Fruit fly (Drosophila melanogaster) whole organism, embryonic: Measurements from ENCODE around the gene SIDL.

Experiments used
- Atf3 ChIP-seq: fragments of 200-800 bp; sonication (Bioruptor generic); optimal IDR thresholded peaks from 3 replicates; lab custom pipeline; 2016; ENCODE audit warnings: missing biosample characterization, missing genetic modification characterization
- BtbVII ChIP-seq: fragments of 200-800 bp; sonication (Bioruptor generic); optimal IDR thresholded peaks from 3 replicates; lab custom pipeline; 2017; ENCODE audit warnings: missing biosample characterization, mild to moderate bottlenecking, missing genetic modification characterization
- CG10979 ChIP-seq: fragments of 200-800 bp; sonication (Bioruptor generic); optimal IDR thresholded peaks from 2 replicates; lab custom pipeline; 2018; ENCODE audit warnings: missing biosample characterization, mild to moderate bottlenecking, missing genetic modification characterization, moderate library complexity
- CG11085 ChIP-seq: fragments of 200-800 bp; sonication (Bioruptor generic); IDR thresholded peaks from 2 replicates; pipeline ENCODE4 v1.3.6; 2022; ENCODE audit warnings: missing biosample characterization, missing genetic modification characterization
- CG11093 ChIP-seq: fragments of 200-800 bp; sonication (Bioruptor generic); IDR thresholded peaks from 3 replicates; pipeline ENCODE4 v1.3.6; 2022; ENCODE audit warnings: missing biosample characterization, missing genetic modification characterization
- CG12071 ChIP-seq: fragments of 200-800 bp; sonication (Bioruptor generic); optimal IDR thresholded peaks from 3 replicates; lab custom pipeline; 2018; ENCODE audit warnings: missing biosample characterization, mild to moderate bottlenecking, missing genetic modification characterization
- CG13296 ChIP-seq: fragments of 200-800 bp; sonication (Bioruptor generic); optimal IDR thresholded peaks from 3 replicates; lab custom pipeline; 2018; ENCODE audit warnings: missing biosample characterization, mild to moderate bottlenecking, missing genetic modification characterization
- CG13775 ChIP-seq: fragments of 200-800 bp; sonication (Bioruptor generic); optimal IDR thresholded peaks from 3 replicates; lab custom pipeline; 2017; ENCODE audit warnings: missing biosample characterization, mild to moderate bottlenecking, missing genetic modification characterization
- CG16779 ChIP-seq: fragments of 200-800 bp; sonication (Bioruptor generic); IDR thresholded peaks from 2 replicates; pipeline ENCODE4 v1.3.6; 2022; ENCODE audit warnings: missing biosample characterization, missing genetic modification characterization
- CG16863 ChIP-seq: fragments of 200-800 bp; sonication (Bioruptor generic); optimal IDR thresholded peaks from 3 replicates; lab custom pipeline; 2016; ENCODE audit warnings: missing biosample characterization, missing genetic modification characterization
- CG17361 ChIP-seq: fragments of 200-800 bp; sonication (Bioruptor generic); IDR thresholded peaks from 3 replicates; pipeline ENCODE4 v1.3.6; 2022; ENCODE audit warnings: missing biosample characterization, missing genetic modification characterization
- CG18476 ChIP-seq: fragments of 200-800 bp; sonication (Bioruptor generic); optimal IDR thresholded peaks from 2 replicates; lab custom pipeline; 2016; ENCODE audit warnings: missing biosample characterization, mild to moderate bottlenecking, missing genetic modification characterization
- CG2129 ChIP-seq: fragments of 200-800 bp; sonication (Bioruptor generic); IDR thresholded peaks from 2 replicates; pipeline ENCODE4 v1.3.6; 2022; ENCODE audit warnings: missing biosample characterization, missing genetic modification characterization; ENCODE audit not compliant: partially characterized antibody
- CG2889 ChIP-seq: fragments of 200-800 bp; sonication (Bioruptor generic); IDR thresholded peaks from 3 replicates; pipeline ENCODE4 v1.3.6; 2022; ENCODE audit warnings: missing biosample characterization, missing genetic modification characterization
- CG30431 ChIP-seq: fragments of 200-800 bp; sonication (Bioruptor generic); optimal IDR thresholded peaks from 2 replicates; lab custom pipeline; 2017; ENCODE audit warnings: missing biosample characterization, missing genetic modification characterization
- CG3065 ChIP-seq: fragments of 200-800 bp; sonication (Bioruptor generic); optimal IDR thresholded peaks from 2 replicates; lab custom pipeline; 2016; ENCODE audit warnings: missing biosample characterization, missing genetic modification characterization
- CG31365 ChIP-seq: fragments of 200-800 bp; sonication (Bioruptor generic); optimal IDR thresholded peaks from 2 replicates; lab custom pipeline; 2018; ENCODE audit warnings: missing biosample characterization, mild to moderate bottlenecking, missing genetic modification characterization
- CG32772 ChIP-seq: fragments of 200-800 bp; sonication (Bioruptor generic); IDR thresholded peaks from 2 replicates; pipeline ENCODE4 v1.3.6; 2022; ENCODE audit warnings: missing biosample characterization, missing genetic modification characterization
- CG3995 ChIP-seq: fragments of 200-800 bp; sonication (Bioruptor generic); optimal IDR thresholded peaks from 3 replicates; lab custom pipeline; 2016; ENCODE audit warnings: missing biosample characterization, missing genetic modification characterization
- CG4404 ChIP-seq: fragments of 200-800 bp; sonication (Bioruptor generic); IDR thresholded peaks from 2 replicates; pipeline ENCODE4 v1.3.6; 2022; ENCODE audit warnings: missing biosample characterization, missing genetic modification characterization
- CG4854 ChIP-seq: fragments of 200-800 bp; sonication (Bioruptor generic); optimal IDR thresholded peaks from 2 replicates; lab custom pipeline; 2016; ENCODE audit warnings: missing biosample characterization, missing genetic modification characterization, inconsistent platforms
- CG5180 ChIP-seq: fragments of 200-800 bp; sonication (Bioruptor generic); optimal IDR thresholded peaks from 3 replicates; lab custom pipeline; 2017; ENCODE audit warnings: missing biosample characterization, missing genetic modification characterization, mild to moderate bottlenecking, moderate library complexity, missing genetic modification reagents
- CG6254 ChIP-seq: fragments of 200-800 bp; sonication (Bioruptor generic); optimal IDR thresholded peaks from 3 replicates; lab custom pipeline; 2017; ENCODE audit warnings: mild to moderate bottlenecking, missing biosample characterization, missing genetic modification reagents, missing genetic modification characterization
- CG7357 ChIP-seq: fragments of 200-800 bp; sonication (Bioruptor generic); IDR thresholded peaks from 3 replicates; pipeline ENCODE4 v1.3.6; 2022; ENCODE audit warnings: missing biosample characterization, missing genetic modification characterization
- CG7786 ChIP-seq: fragments of 200-800 bp; sonication (Bioruptor generic); optimal IDR thresholded peaks from 2 replicates; lab custom pipeline; 2016; ENCODE audit warnings: missing biosample characterization, missing genetic modification characterization
- CG7928 ChIP-seq: fragments of 200-800 bp; sonication (Bioruptor generic); optimal IDR thresholded peaks from 2 replicates; lab custom pipeline; 2017; ENCODE audit warnings: missing biosample characterization, mild to moderate bottlenecking, missing genetic modification characterization
- CG9876 ChIP-seq: fragments of 200-800 bp; sonication (Bioruptor generic); optimal IDR thresholded peaks from 2 replicates; lab custom pipeline; 2016; ENCODE audit warnings: missing biosample characterization, missing genetic modification characterization
- Doc3 ChIP-seq: fragments of 200-800 bp; sonication (Bioruptor generic); IDR thresholded peaks from 3 replicates; pipeline ENCODE4 v1.3.6; 2022; ENCODE audit warnings: missing biosample characterization, missing genetic modification characterization; ENCODE audit not compliant: partially characterized antibody
- Ets97D ChIP-seq: fragments of 200-800 bp; sonication (Bioruptor generic); optimal IDR thresholded peaks from 3 replicates; lab custom pipeline; 2016; ENCODE audit warnings: missing biosample characterization, missing genetic modification characterization
- MTF-1 ChIP-seq: fragments of 200-800 bp; sonication (Bioruptor generic); optimal IDR thresholded peaks from 2 replicates; lab custom pipeline; 2018; ENCODE audit warnings: missing biosample characterization, mild to moderate bottlenecking, missing genetic modification characterization, borderline replicate concordance
- NK7.1 ChIP-seq: fragments of 200-800 bp; sonication (Bioruptor generic); optimal IDR thresholded peaks from 3 replicates; lab custom pipeline; 2016; ENCODE audit warnings: missing biosample characterization, missing genetic modification characterization
- Nf-YA ChIP-seq: fragments of 200-800 bp; sonication (Bioruptor generic); IDR thresholded peaks from 2 replicates; pipeline ENCODE4 v1.3.6; 2022; ENCODE audit warnings: missing biosample characterization, missing genetic modification characterization
- NfI ChIP-seq: fragments of 200-800 bp; sonication (Bioruptor generic); optimal IDR thresholded peaks from 3 replicates; lab custom pipeline; 2018; ENCODE audit warnings: missing biosample characterization, mild to moderate bottlenecking, missing genetic modification characterization, moderate library complexity
- Optix ChIP-seq: fragments of 200-800 bp; sonication (Bioruptor generic); IDR thresholded peaks from 3 replicates; pipeline ENCODE4 v1.3.6; 2022; ENCODE audit warnings: missing biosample characterization, missing genetic modification characterization
- TFAM ChIP-seq: fragments of 200-800 bp; sonication (Bioruptor generic); optimal IDR thresholded peaks from 2 replicates; lab custom pipeline; 2017; ENCODE audit warnings: missing biosample characterization, missing genetic modification characterization, inconsistent platforms
- ase ChIP-seq: fragments of 200-800 bp; sonication (Bioruptor generic); IDR thresholded peaks from 3 replicates; pipeline ENCODE4 v1.3.6; 2022; ENCODE audit warnings: missing biosample characterization, missing genetic modification characterization
- bab2 ChIP-seq: fragments of 200-800 bp; sonication (Bioruptor generic); optimal IDR thresholded peaks from 2 replicates; lab custom pipeline; 2016; ENCODE audit warnings: missing biosample characterization, missing genetic modification characterization
- corto ChIP-seq: fragments of 200-800 bp; sonication (Bioruptor generic); optimal IDR thresholded peaks from 2 replicates; lab custom pipeline; 2016; ENCODE audit warnings: missing biosample characterization, mild to moderate bottlenecking, missing genetic modification characterization, moderate library complexity
- danr ChIP-seq: fragments of 200-800 bp; sonication (Bioruptor generic); IDR thresholded peaks from 2 replicates; pipeline ENCODE4 v1.3.6; 2022; ENCODE audit warnings: missing biosample characterization, missing genetic modification characterization
- dati ChIP-seq: fragments of 200-800 bp; sonication (Bioruptor generic); IDR thresholded peaks from 2 replicates; pipeline ENCODE4 v1.3.6; 2022; ENCODE audit warnings: missing biosample characterization, missing genetic modification characterization
- disco-r ChIP-seq: fragments of 200-800 bp; sonication (Bioruptor generic); optimal IDR thresholded peaks from 2 replicates; lab custom pipeline; 2016; ENCODE audit warnings: missing biosample characterization, missing genetic modification characterization
- gfzf ChIP-seq: fragments of 200-800 bp; sonication (Bioruptor generic); optimal IDR thresholded peaks from 2 replicates; lab custom pipeline; 2016; ENCODE audit warnings: missing biosample characterization, mild to moderate bottlenecking, missing genetic modification characterization, moderate library complexity
- p53 ChIP-seq: fragments of 200-800 bp; sonication (Bioruptor generic); optimal IDR thresholded peaks from 2 replicates; lab custom pipeline; 2016; ENCODE audit warnings: missing biosample characterization, missing genetic modification characterization
- peb ChIP-seq: fragments of 200-800 bp; sonication (Bioruptor generic); IDR thresholded peaks from 2 replicates; pipeline ENCODE4 v1.3.6; 2022; ENCODE audit warnings: missing biosample characterization, missing genetic modification characterization
- pnt ChIP-seq: fragments of 200-800 bp; sonication (Bioruptor generic); optimal IDR thresholded peaks from 3 replicates; lab custom pipeline; 2016; ENCODE audit warnings: missing biosample characterization, missing genetic modification characterization
- schlank ChIP-seq: fragments of 200-800 bp; sonication (Bioruptor generic); optimal IDR thresholded peaks from 2 replicates; lab custom pipeline; 2018; ENCODE audit warnings: missing biosample characterization, mild to moderate bottlenecking, missing genetic modification characterization
- slbo ChIP-seq: fragments of 200-800 bp; sonication (Bioruptor generic); IDR thresholded peaks from 2 replicates; pipeline ENCODE4 v1.3.6; 2022; ENCODE audit warnings: missing biosample characterization, missing genetic modification characterization
- twi ChIP-seq: fragments of 200-800 bp; optimal IDR thresholded peaks from 2 replicates; lab custom pipeline; 2019; ENCODE audit warnings: missing biosample characterization, mild to moderate bottlenecking, missing genetic modification characterization, moderate library complexity
- unc-4 ChIP-seq: fragments of 200-800 bp; sonication (Bioruptor generic); IDR thresholded peaks from 2 replicates; pipeline ENCODE4 v1.3.6; 2022; ENCODE audit warnings: missing biosample characterization, missing genetic modification characterization; ENCODE audit not compliant: partially characterized antibody
- z ChIP-seq: fragments of 200-800 bp; sonication (Bioruptor generic); IDR thresholded peaks from 3 replicates; pipeline ENCODE4 v1.3.6; 2022; ENCODE audit warnings: missing biosample characterization, missing genetic modification characterization
- zfh2 ChIP-seq: fragments of 200-800 bp; sonication (Bioruptor generic); optimal IDR thresholded peaks from 2 replicates; lab custom pipeline; 2016; ENCODE audit warnings: missing biosample characterization, missing genetic modification characterization

Gene SIDL

dm6 chr3R:15213362-15213989, 5.2 kb downstream of the SIDL start, which contains the start of the genes CG6654 and CG4210 (continued):
- TF ChIP-seq CG11093 (GFP tag; lab: Robert Waterston, UW) (no peak), CG5180 (GFP tag; lab: Kevin White, UChicago) (no peak), danr (no peak), Doc3 (peak; percentile 75), CG4854 (no peak), NfI (peak; percentile 3), CG13296 (GFP tag; lab: Kevin White, UChicago) (peak; percentile 5), bab2 (GFP tag; lab: Kevin White, UChicago) (no peak), MTF-1 (GFP tag; lab: Kevin White, UChicago) (no peak), CG7928 (no peak), CG30431 (GFP tag; lab: Kevin White, UChicago) (no peak), disco-r (GFP tag; lab: Kevin White, UChicago) (no peak), slbo (GFP tag; lab: Robert Waterston, UW) (no peak), CG10979 (tag; lab: Kevin White, UChicago) (peak; percentile 1), Nf-YA (GFP tag; lab: Robert Waterston, UW) (no peak), CG3065 (GFP tag; lab: Kevin White, UChicago) (no peak), pnt (GFP tag; lab: Kevin White, UChicago) (no peak), CG6254 (GFP tag; lab: Kevin White, UChicago) (no peak), z (GFP tag; lab: Robert Waterston, UW) (no peak), CG16863 (GFP tag; lab: Kevin White, UChicago) (no peak), corto (GFP tag; lab: Kevin White, UChicago) (no peak), CG13775 (GFP tag; lab: Kevin White, UChicago) (peak; percentile 3), BtbVII (GFP tag; lab: Kevin White, UChicago) (no peak), ase (no peak), CG7357 (GFP tag; lab: Robert Waterston, UW) (no peak), zfh2 (GFP tag; lab: Kevin White, UChicago) (no peak), dati (GFP tag; lab: Robert Waterston, UW) (no peak), CG9876 (GFP tag; lab: Kevin White, UChicago) (no peak), CG32772 (no peak), CG2129 (GFP tag; lab: Robert Waterston, UW) (peak; percentile 18; the same call in 1 of the 2 replicates), gfzf (peak; percentile 86), TFAM (GFP tag; lab: Kevin White, UChicago) (no peak), peb (GFP tag; lab: Robert Waterston, UW) (no peak), twi (tag; lab: Kevin White, UChicago) (no peak), Optix (GFP tag; lab: Robert Waterston, UW) (no peak), CG12071 (GFP tag; lab: Kevin White, UChicago) (no peak), CG16779 (GFP tag; lab: Robert Waterston, UW) (no peak), CG3995 (peak; percentile 69), NK7.1 (GFP tag; lab: Kevin White, UChicago) (no peak), CG2889 (no peak), CG31365 (no peak), CG18476 (GFP tag; lab: Kevin White, UChicago) (no peak), CG17361 (GFP tag; lab: Robert Waterston, UW) (peak; percentile 33; the same call in 1 of the 3 replicates), Ets97D (GFP tag; lab: Kevin White, UChicago) (peak; percentile 44), CG4404 (GFP tag; lab: Robert Waterston, UW) (no peak), CG11085 (GFP tag; lab: Robert Waterston, UW) (no peak), unc-4 (GFP tag; lab: Robert Waterston, UW) (peak; percentile 51; the same call in 1 of the 2 replicates), p53 (no peak), schlank (no peak), Atf3 (GFP tag; lab: Kevin White, UChicago) (no peak), CG7786 (no peak)
